Worm (Caenorhabditis elegans) whole organism, L2 larva: ENCODE measurements around the gene slc-46A.
"Not testable (repeated sequence)": the region's sequence is repeated elsewhere in the genome, so short reads cannot be mapped to it uniquely, and the experiment has no call there.

Experiments
- F13H6.1 ChIP-seq: sonication (generic microtip); optimal IDR thresholded peaks from 2 replicates; lab custom pipeline; 2016; ENCODE audit warnings: missing genetic modification characterization, missing compliant biosample characterization
- ZK546.5 ChIP-seq: sonication (generic microtip); optimal IDR thresholded peaks from 2 replicates; lab custom pipeline; 2017; ENCODE audit warnings: missing biosample characterization, missing genetic modification characterization
- alr-1 ChIP-seq: fragments of 150-350 bp; optimal IDR thresholded peaks from 2 replicates; lab custom pipeline; 2014; ENCODE audit warnings: missing biosample characterization, missing genetic modification characterization
- aly-2 ChIP-seq: fragments of 150-350 bp; optimal IDR thresholded peaks from 2 replicates; lab custom pipeline; 2014; ENCODE audit warnings: missing biosample characterization, missing genetic modification characterization
- ama-1 ChIP-seq: fragments of 150-350 bp; optimal IDR thresholded peaks from 2 replicates; lab custom pipeline; 2018; ENCODE audit warnings: inconsistent platforms
- ceh-82 ChIP-seq: fragments of 150-350 bp; optimal IDR thresholded peaks from 2 replicates; lab custom pipeline; 2014; ENCODE audit warnings: missing biosample characterization, missing genetic modification characterization
- crh-2 ChIP-seq: sonication (generic microtip); optimal IDR thresholded peaks from 2 replicates; lab custom pipeline; 2017; ENCODE audit warnings: missing biosample characterization, missing genetic modification characterization
- dmd-4 ChIP-seq: sonication (generic microtip); optimal IDR thresholded peaks from 2 replicates; lab custom pipeline; 2017; ENCODE audit warnings: missing biosample characterization, missing genetic modification characterization
- egl-27 ChIP-seq: sonication (generic microtip); optimal IDR thresholded peaks from 3 replicates; lab custom pipeline; 2017; ENCODE audit warnings: missing biosample characterization, missing genetic modification reagents, missing genetic modification characterization
- elt-1 ChIP-seq: fragments of 150-350 bp; optimal IDR thresholded peaks from 2 replicates; lab custom pipeline; 2014; ENCODE audit warnings: missing biosample characterization, missing genetic modification characterization
- fos-1 ChIP-seq: fragments of 150-350 bp; optimal IDR thresholded peaks from 2 replicates; lab custom pipeline; 2014; ENCODE audit warnings: missing biosample characterization, missing genetic modification characterization
- gmeb-1 ChIP-seq: fragments of 150-350 bp; optimal IDR thresholded peaks from 2 replicates; lab custom pipeline; 2014; ENCODE audit warnings: missing biosample characterization, missing genetic modification characterization
- lin-11 ChIP-seq: fragments of 150-350 bp; sonication (generic microtip); optimal IDR thresholded peaks from 2 replicates; lab custom pipeline; 2014; ENCODE audit warnings: missing biosample characterization, missing genetic modification characterization, inconsistent platforms, mixed read lengths
- lin-13 ChIP-seq: fragments of 150-350 bp; optimal IDR thresholded peaks from 2 replicates; lab custom pipeline; 2014; ENCODE audit warnings: missing biosample characterization, missing genetic modification reagents, missing genetic modification characterization
- lin-39 ChIP-seq: fragments of 150-350 bp; optimal IDR thresholded peaks from 2 replicates; lab custom pipeline; 2014; ENCODE audit warnings: missing biosample characterization, missing genetic modification reagents, missing genetic modification characterization
- lsy-2 ChIP-seq, 2 experiments: fragments of 150-350 bp in 1 of 2; sonication (generic microtip) in 1 of 2; optimal IDR thresholded peaks; 2 replicates each; lab custom pipeline; 2014 to 2017; ENCODE audit warnings: missing biosample characterization in 2 of 2, missing genetic modification characterization in 2 of 2
- mab-5 ChIP-seq: fragments of 150-350 bp; optimal IDR thresholded peaks from 2 replicates; lab custom pipeline; 2014; ENCODE audit warnings: missing biosample characterization, missing genetic modification characterization
- mbf-1 ChIP-seq: sonication (generic microtip); optimal IDR thresholded peaks from 2 replicates; lab custom pipeline; 2017; ENCODE audit warnings: missing biosample characterization, missing genetic modification characterization
- mdl-1 ChIP-seq, 2 experiments: fragments of 150-350 bp in 1 of 2; sonication (generic microtip) in 1 of 2; optimal IDR thresholded peaks; 2 replicates each; lab custom pipeline; 2017; ENCODE audit warnings: missing biosample characterization in 2 of 2, missing genetic modification characterization in 2 of 2
- nhr-11 ChIP-seq: fragments of 150-350 bp; optimal IDR thresholded peaks from 2 replicates; lab custom pipeline; 2014; ENCODE audit warnings: missing biosample characterization, missing genetic modification characterization
- nhr-129 ChIP-seq: fragments of 150-350 bp; optimal IDR thresholded peaks from 2 replicates; lab custom pipeline; 2014; ENCODE audit warnings: missing biosample characterization, missing genetic modification characterization
- nhr-21 ChIP-seq: fragments of 150-350 bp; optimal IDR thresholded peaks from 2 replicates; lab custom pipeline; 2014; ENCODE audit warnings: missing biosample characterization, missing genetic modification characterization
- nhr-23 ChIP-seq: fragments of 150-350 bp; optimal IDR thresholded peaks from 2 replicates; lab custom pipeline; 2014; ENCODE audit warnings: missing biosample characterization, missing genetic modification reagents, missing genetic modification characterization
- nhr-237 ChIP-seq: fragments of 150-350 bp; optimal IDR thresholded peaks from 2 replicates; lab custom pipeline; 2014; ENCODE audit warnings: missing biosample characterization, missing genetic modification characterization
- nhr-25 ChIP-seq: fragments of 150-350 bp; sonication (generic microtip); optimal IDR thresholded peaks from 3 replicates; lab custom pipeline; 2014; ENCODE audit warnings: missing biosample characterization, missing genetic modification characterization
- nhr-6 ChIP-seq: fragments of 150-350 bp; optimal IDR thresholded peaks from 2 replicates; lab custom pipeline; 2014; ENCODE audit warnings: missing biosample characterization, missing genetic modification characterization
- peb-1 ChIP-seq: fragments of 150-350 bp; optimal IDR thresholded peaks from 2 replicates; lab custom pipeline; 2014; ENCODE audit warnings: missing biosample characterization, missing genetic modification characterization
- sem-4 ChIP-seq: fragments of 150-350 bp; optimal IDR thresholded peaks from 2 replicates; lab custom pipeline; 2014; ENCODE audit warnings: missing biosample characterization, missing genetic modification reagents, missing genetic modification characterization
- skn-1 ChIP-seq: sonication (generic microtip); optimal IDR thresholded peaks from 2 replicates; lab custom pipeline; 2017; ENCODE audit warnings: missing biosample characterization, missing genetic modification characterization
- sma-3 ChIP-seq: sonication (generic microtip); optimal IDR thresholded peaks from 2 replicates; lab custom pipeline; 2016; ENCODE audit warnings: missing genetic modification reagents, missing genetic modification characterization, missing compliant biosample characterization
- sma-9 ChIP-seq, 2 experiments: fragments of 150-350 bp in 1 of 2; sonication (generic microtip) in 1 of 2; optimal IDR thresholded peaks; 2 replicates each; lab custom pipeline; 2014 to 2016; ENCODE audit warnings: missing genetic modification characterization in 2 of 2, mild to moderate bottlenecking in 1 of 2, missing biosample characterization in 1 of 2, missing compliant biosample characterization in 1 of 2, missing genetic modification reagents in 1 of 2, moderate library complexity in 1 of 2
- snpc-4 ChIP-seq: fragments of 150-350 bp; optimal IDR thresholded peaks from 2 replicates; lab custom pipeline; 2014; ENCODE audit warnings: missing biosample characterization, missing genetic modification characterization
- unc-39 ChIP-seq: fragments of 150-350 bp; optimal IDR thresholded peaks from 2 replicates; lab custom pipeline; 2014; ENCODE audit warnings: missing biosample characterization, missing genetic modification characterization
- unc-55 ChIP-seq: fragments of 150-350 bp; sonication (generic microtip); optimal IDR thresholded peaks from 3 replicates; lab custom pipeline; 2014; ENCODE audit warnings: missing biosample characterization, missing genetic modification reagents, missing genetic modification characterization
- ztf-1 ChIP-seq: fragments of 200-800 bp; sonication (Bioruptor generic); conservative IDR thresholded peaks from 2 replicates; pipeline ENCODE4 v1.3.6; 2022; ENCODE audit warnings: missing genetic modification characterization, missing compliant biosample characterization
- ztf-11 ChIP-seq: sonication (generic microtip); optimal IDR thresholded peaks from 2 replicates; lab custom pipeline; 2017; ENCODE audit warnings: missing biosample characterization, missing genetic modification characterization
- ztf-4 ChIP-seq: fragments of 150-350 bp; optimal IDR thresholded peaks from 2 replicates; lab custom pipeline; 2014; ENCODE audit warnings: missing biosample characterization, missing genetic modification characterization

The slc-46A gene

ce11 chrIV:5313011-5313410, 6.0 kb upstream of the slc-46A start, which contains the start of the genes msp-59 and ZK354.2:
Gene msp-59 (minus strand): TSS chrIV:5313111.
Gene ZK354.2 (plus strand): TSS chrIV:5313405.
- not testable (repeated sequence) for TF ChIP-seq gmeb-1 (tag; lab: Kevin White, UChicago); sma-9 (GFP tag; optimal IDR thresholded peaks at IDR 0.05; lab: Kevin White, UChicago); sma-9 (tag; optimal IDR thresholded peaks at IDR 0.05; lab: Kevin White, UChicago); nhr-129

- not testable (repeated sequence) for TF ChIP-seq ama-1; nhr-21 (tag; lab: Kevin White, UChicago); peb-1 (tag; lab: Kevin White, UChicago)
- TF ChIP-seq, all 48 proteins: peak for 0; not testable (repeated sequence) for 48
These were observed 2.8 kb upstream of the slc-46A start, which contains the start of gene msp-65 for ce11 chrIV:5316223-5316622. Gene msp-65 (plus strand): TSS chrIV:5316523.

- TF ChIP-seq crh-2 (tag; lab: Kevin White, UChicago), result peak; percentile 25
- peak; percentile 95 for TF ChIP-seq snpc-4
- TF ChIP-seq nhr-23, result no peak
- peak; percentile 5 for TF ChIP-seq F13H6.1
- no peak for TF ChIP-seq lin-39
- no peak for TF ChIP-seq ztf-11 (tag; lab: Kevin White, UChicago)
- TF ChIP-seq ceh-82, result no peak
- no peak for TF ChIP-seq lin-13 (GFP tag; lab: Kevin White, UChicago)
- peak; percentile 16 for TF ChIP-seq nhr-21 (tag; lab: Kevin White, UChicago)
- TF ChIP-seq lsy-2 (tag; optimal IDR thresholded peaks at IDR 0.05; lab: Kevin White, UChicago), result no peak
- no peak for TF ChIP-seq ztf-4 (tag; lab: Kevin White, UChicago)
- TF ChIP-seq sma-9 (GFP tag; optimal IDR thresholded peaks at IDR 0.05; lab: Kevin White, UChicago), result peak; percentile 27
- no peak for TF ChIP-seq sma-9 (tag; optimal IDR thresholded peaks at IDR 0.05; lab: Kevin White, UChicago)
- TF ChIP-seq sma-3 (GFP tag; lab: Kevin White, UChicago), result peak; percentile 63
- TF ChIP-seq mab-5 (tag; lab: Kevin White, UChicago), result no peak
- no peak for TF ChIP-seq ZK546.5 (tag; lab: Kevin White, UChicago)
- TF ChIP-seq nhr-25 (tag; lab: Kevin White, UChicago), result no peak
- no peak for TF ChIP-seq egl-27 (tag; lab: Kevin White, UChicago)
- no peak for TF ChIP-seq nhr-237 (tag; lab: Kevin White, UChicago)
- no peak for TF ChIP-seq mdl-1 (tag; optimal IDR thresholded peaks at IDR 0.05; lab: Kevin White, UChicago)
- TF ChIP-seq ama-1, result peak; percentile 87
- TF ChIP-seq fos-1, result peak; percentile 2
- peak; percentile 58 for TF ChIP-seq gmeb-1 (tag; lab: Kevin White, UChicago)
- TF ChIP-seq nhr-6 (tag; lab: Kevin White, UChicago), result peak; percentile 27
These were observed 1.9 kb upstream of the slc-46A start for ce11 chrIV:5317106-5317505.

- TF ChIP-seq nhr-129 (no peak), alr-1 (tag; lab: Kevin White, UChicago) (no peak), dmd-4 (no peak), ceh-82 (no peak), unc-39 (tag; lab: Kevin White, UChicago) (no peak), lin-13 (GFP tag; lab: Kevin White, UChicago) (no peak), skn-1 (tag; lab: Kevin White, UChicago) (no peak), snpc-4 (no peak), sma-3 (GFP tag; lab: Kevin White, UChicago) (no peak), gmeb-1 (tag; lab: Kevin White, UChicago) (no peak), nhr-25 (tag; lab: Kevin White, UChicago) (no peak), ztf-11 (tag; lab: Kevin White, UChicago) (no peak), sem-4 (no peak), unc-55 (GFP tag; lab: Kevin White, UChicago) (no peak), ama-1 (no peak), lin-11 (no peak)
These were observed 7.1 kb downstream of the slc-46A start, which contains the start of gene Y4C6B.4 for ce11 chrIV:5326144-5326543. Gene Y4C6B.4 (plus strand): TSS chrIV:5326444.

ce11 chrIV:5332178-5332577, 13.1 kb downstream of the slc-46A start, which contains the start of gene Y4C6B.3:
Gene Y4C6B.3 (plus strand): TSS chrIV:5332478.
- TF ChIP-seq unc-39 (tag; lab: Kevin White, UChicago) (no peak), mbf-1 (tag; lab: Kevin White, UChicago) (no peak), elt-1 (tag; lab: Kevin White, UChicago) (no peak), ZK546.5 (tag; lab: Kevin White, UChicago) (no peak), ztf-1 (no peak), nhr-25 (tag; lab: Kevin White, UChicago) (no peak), aly-2 (tag; lab: Kevin White, UChicago) (no peak), nhr-23 (no peak), ama-1 (no peak), nhr-11 (tag; lab: Kevin White, UChicago) (no peak), alr-1 (tag; lab: Kevin White, UChicago) (no peak)
